Worm (Caenorhabditis elegans) whole organism, L1 larva: ENCODE results near the gene nlp-82.

Experiments
- ceh-90 ChIP-seq: sonication (generic microtip); optimal IDR thresholded peaks from 2 replicates; lab custom pipeline; 2016; ENCODE audit warnings: missing genetic modification characterization, missing compliant biosample characterization
- egl-27 ChIP-seq, 2 experiments: fragments of 150-350 bp in 1 of 2; sonication (generic microtip); optimal IDR thresholded peaks; 3 replicates each; lab custom pipeline; 2017 to 2018; ENCODE audit warnings: missing biosample characterization in 2 of 2, missing genetic modification characterization in 2 of 2, missing genetic modification reagents in 2 of 2
- fkh-4 ChIP-seq: sonication (generic microtip); optimal IDR thresholded peaks from 2 replicates; lab custom pipeline; 2016; ENCODE audit warnings: missing compliant biosample characterization, missing genetic modification characterization, borderline replicate concordance
- fos-1 ChIP-seq: fragments of 150-350 bp; optimal IDR thresholded peaks from 2 replicates; lab custom pipeline; 2014; ENCODE audit warnings: missing biosample characterization, missing genetic modification characterization
- jun-1 ChIP-seq: fragments of 150-350 bp; optimal IDR thresholded peaks from 2 replicates; lab custom pipeline; 2014; ENCODE audit warnings: missing biosample characterization, missing genetic modification reagents, missing genetic modification characterization
- mdl-1 ChIP-seq, 2 experiments: fragments of 150-350 bp; optimal IDR thresholded peaks; 2 replicates each; lab custom pipeline; 2014 to 2017; ENCODE audit warnings: missing biosample characterization in 2 of 2, missing genetic modification characterization in 2 of 2, inconsistent platforms in 1 of 2
- mef-2 ChIP-seq: fragments of 150-350 bp; optimal IDR thresholded peaks from 2 replicates; lab custom pipeline; 2014; ENCODE audit warnings: missing biosample characterization, missing genetic modification characterization
- nhr-90 ChIP-seq: sonication (generic microtip); optimal IDR thresholded peaks from 2 replicates; lab custom pipeline; 2016; ENCODE audit warnings: mild to moderate bottlenecking, missing genetic modification characterization, missing compliant biosample characterization; ENCODE audit not compliant: poor library complexity
- tbx-2 ChIP-seq: sonication (generic microtip); optimal IDR thresholded peaks from 2 replicates; lab custom pipeline; 2016; ENCODE audit warnings: missing genetic modification characterization, missing compliant biosample characterization

ce11 chrII:9272942-9273341, 18.9 kb upstream of the nlp-82 start, which contains the start of gene C01G6.4:
- TF ChIP-seq fos-1 (tag; lab: Kevin White, UChicago): no peak
- TF ChIP-seq jun-1 (tag; lab: Kevin White, UChicago): no peak
- no peak for TF ChIP-seq fkh-4 (tag; lab: Kevin White, UChicago)
- TF ChIP-seq mef-2 (tag; lab: Kevin White, UChicago): no peak
- TF ChIP-seq tbx-2 (tag; lab: Kevin White, UChicago): no peak
- TF ChIP-seq egl-27 (tag; optimal IDR thresholded peaks at IDR 0.05; lab: Kevin White, UChicago): no peak
- no peak for TF ChIP-seq mdl-1 (tag; optimal IDR thresholded peaks at IDR 0.05; lab: Kevin White, UChicago)
- no peak for TF ChIP-seq nhr-90 (tag; lab: Kevin White, UChicago)
- no peak for TF ChIP-seq ceh-90 (tag; lab: Kevin White, UChicago)
